Worm (Caenorhabditis elegans): ENCODE results near the gene pas-6.

- no peak for TF ChIP-seq M03D4.4 (tag; optimal IDR thresholded peaks at IDR 0.05)
- TF ChIP-seq lin-13 (tag; optimal IDR thresholded peaks at IDR 0.05), result no peak
- TF ChIP-seq nhr-237 (tag; optimal IDR thresholded peaks at IDR 0.05), result no peak
These were observed 7.7 kb upstream of the pas-6 start for ce11 chrV:5591887-5592286.

All from whole organism, mixed stage, embryonic.